Worm (Caenorhabditis elegans): Measurements from ENCODE around the gene arrd-11.

The arrd-11 gene

DNA sequence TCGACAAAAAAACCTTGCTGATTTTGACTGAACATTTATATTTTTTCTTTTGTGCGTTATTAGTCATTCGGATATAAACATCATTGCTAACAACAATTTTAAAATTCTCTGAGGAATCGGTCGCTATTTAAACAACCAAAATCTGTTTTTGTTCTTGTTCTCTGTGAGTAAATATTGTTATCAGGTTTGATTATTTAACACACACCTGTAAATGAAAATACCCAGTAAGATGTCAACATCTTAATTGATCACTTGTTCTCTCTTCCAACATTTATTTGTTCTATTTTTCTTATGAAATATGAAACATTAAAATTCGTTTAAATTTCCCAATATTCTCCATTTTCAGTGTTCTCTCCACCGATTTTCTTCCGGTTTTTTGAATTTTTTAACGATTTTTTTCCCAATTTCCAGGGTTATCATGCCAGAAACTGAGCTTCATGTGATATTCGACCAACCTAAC is at the start of gene arrd-11:
Gene arrd-11 (plus strand): TSS at position 410 of the 460 bp plus-strand sequence.
- TF ChIP-seq nhr-21 (tag; optimal IDR thresholded peaks at IDR 0.05): no peak
- TF ChIP-seq nhr-11 (tag; optimal IDR thresholded peaks at IDR 0.05): no peak
- no peak for TF ChIP-seq zag-1 (tag; optimal IDR thresholded peaks at IDR 0.05)
- no peak for TF ChIP-seq unc-62 (GFP tag; optimal IDR thresholded peaks at IDR 0.05)
- no peak for TF ChIP-seq ztf-1 (GFP tag; conservative IDR thresholded peaks at IDR 0.05)
- TF ChIP-seq sem-4 (tag; optimal IDR thresholded peaks at IDR 0.05): no peak
- no peak for TF ChIP-seq egl-27 (tag; optimal IDR thresholded peaks at IDR 0.05)
- TF ChIP-seq nhr-77 (tag; optimal IDR thresholded peaks at IDR 0.05): no peak
- no peak for TF ChIP-seq nhr-12 (tag; optimal IDR thresholded peaks at IDR 0.05)
- no peak for TF ChIP-seq mab-5 (tag; optimal IDR thresholded peaks at IDR 0.05)
- TF ChIP-seq nhr-10 (tag; optimal IDR thresholded peaks at IDR 0.05): no peak
- TF ChIP-seq elt-3 (tag; optimal IDR thresholded peaks at IDR 0.05): no peak
- TF ChIP-seq C34F6.9 (tag; optimal IDR thresholded peaks at IDR 0.05): no peak
- no peak for TF ChIP-seq gmeb-1 (tag; optimal IDR thresholded peaks at IDR 0.05)
- TF ChIP-seq dmd-4 (tag; optimal IDR thresholded peaks at IDR 0.05): no peak

DNA sequence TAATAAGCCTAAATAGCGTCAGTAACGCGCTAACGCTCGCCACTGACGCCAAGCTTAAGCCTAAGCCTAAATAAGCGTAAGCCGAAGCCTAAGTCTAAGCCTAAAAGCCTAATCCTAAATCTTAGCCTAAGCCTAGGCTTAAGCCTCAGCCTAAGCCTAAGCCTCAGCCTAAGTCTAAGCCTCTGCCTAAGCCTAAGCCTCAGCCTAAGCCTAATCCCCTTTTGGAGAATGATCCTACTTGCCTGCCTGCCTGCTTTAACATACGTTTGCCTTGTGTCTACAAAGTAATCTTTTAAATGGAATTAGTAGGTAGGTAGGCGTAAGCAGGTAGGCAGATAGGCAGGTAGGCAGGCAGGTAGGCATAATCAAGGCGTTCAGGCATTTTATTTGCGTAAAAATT is 47.9 kb upstream of the arrd-11 start:
- TF ChIP-seq unc-62 (GFP tag; optimal IDR thresholded peaks at IDR 0.05): no peak
- no peak for TF ChIP-seq peb-1 (tag; optimal IDR thresholded peaks at IDR 0.05)
- no peak for TF ChIP-seq nhr-77 (tag; optimal IDR thresholded peaks at IDR 0.05)
- TF ChIP-seq mdl-1 (tag; optimal IDR thresholded peaks at IDR 0.05): no peak
- TF ChIP-seq alr-1 (tag; optimal IDR thresholded peaks at IDR 0.05): no peak

DNA sequence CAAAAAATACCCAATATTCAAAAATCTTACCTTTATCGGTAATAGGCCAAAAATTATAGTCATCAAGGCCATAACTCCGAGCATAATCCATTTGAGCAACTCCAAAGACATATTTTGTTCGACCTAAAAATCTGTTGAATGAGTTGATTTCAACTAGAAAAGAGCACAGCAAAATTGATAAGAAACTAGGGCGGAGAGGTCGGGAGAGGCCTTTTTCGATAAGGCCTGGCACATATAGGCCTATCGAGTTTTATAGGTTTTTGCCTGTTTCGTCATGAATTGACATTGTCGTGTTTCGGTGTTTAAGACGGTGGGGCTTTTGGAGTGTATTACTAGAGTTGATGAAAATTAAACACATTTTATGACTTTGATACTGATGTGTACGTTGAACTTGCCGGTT is 47.5 kb upstream of the arrd-11 start, which contains the start of gene zipt-2.3:
Gene zipt-2.3 (minus strand): TSS at position 147 of the 400 bp plus-strand sequence.
- TF ChIP-seq crh-2 (tag; optimal IDR thresholded peaks at IDR 0.05) (peak; percentile 21), fos-1 (tag; optimal IDR thresholded peaks at IDR 0.05) (peak; percentile 38), nhr-21 (tag; optimal IDR thresholded peaks at IDR 0.05) (no peak)

DNA sequence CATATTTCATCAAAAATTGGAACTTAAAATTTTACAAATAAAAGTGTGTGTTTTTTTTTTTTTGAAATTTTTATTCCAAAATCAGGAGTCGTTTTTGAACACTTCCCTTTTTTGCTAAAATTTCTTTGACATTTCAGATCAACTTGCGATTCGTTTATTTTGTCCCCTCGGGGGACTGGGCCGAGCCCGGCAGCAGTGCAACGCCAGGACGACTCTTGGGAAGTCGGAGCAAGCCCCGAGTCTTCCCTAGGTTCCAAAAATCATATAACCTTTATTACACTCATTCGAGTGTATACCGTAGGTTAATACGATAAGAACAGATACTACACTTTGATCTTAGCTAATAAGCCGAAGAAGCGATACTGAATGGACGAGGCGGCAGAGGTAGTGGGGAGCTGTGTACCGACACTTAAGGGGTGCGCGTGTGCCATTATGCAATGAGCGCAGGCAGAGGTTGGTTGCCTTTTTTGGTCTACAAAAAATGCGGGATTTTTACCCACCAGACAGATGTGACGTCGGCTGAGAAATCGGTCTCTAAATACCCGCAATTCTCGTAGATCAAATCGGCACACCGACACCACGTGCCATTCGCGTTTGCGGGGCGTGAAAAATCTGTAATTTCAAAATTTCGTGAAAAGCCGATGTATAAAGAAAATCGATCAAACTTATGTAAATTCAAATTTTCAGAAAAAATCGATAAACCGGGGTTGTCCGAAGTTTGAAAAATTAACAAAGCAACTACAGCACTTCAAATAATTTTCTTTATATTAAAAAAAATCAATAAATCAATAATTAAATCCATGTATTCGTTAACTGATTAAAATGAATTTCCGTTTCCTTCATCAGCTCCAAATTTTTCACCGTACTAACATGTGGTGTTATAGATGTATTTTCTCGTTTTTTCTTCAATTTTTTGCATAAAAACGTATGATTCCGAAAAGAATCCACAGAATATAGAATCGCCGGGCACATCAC is 45.5 kb upstream of the arrd-11 start:
- TF ChIP-seq lsy-2 (tag; optimal IDR thresholded peaks at IDR 0.05) (no peak), C34F6.9 (tag; optimal IDR thresholded peaks at IDR 0.05) (no peak), crh-2 (tag; optimal IDR thresholded peaks at IDR 0.05) (no peak), egl-27 (tag; optimal IDR thresholded peaks at IDR 0.05) (no peak), alr-1 (tag; optimal IDR thresholded peaks at IDR 0.05) (no peak), nhr-11 (tag; optimal IDR thresholded peaks at IDR 0.05) (no peak), lin-11 (tag; optimal IDR thresholded peaks at IDR 0.05) (no peak), sem-4 (tag; optimal IDR thresholded peaks at IDR 0.05) (no peak), nhr-237 (tag; optimal IDR thresholded peaks at IDR 0.05) (no peak), ztf-1 (GFP tag; conservative IDR thresholded peaks at IDR 0.05) (no peak), nhr-77 (tag; optimal IDR thresholded peaks at IDR 0.05) (no peak), snpc-4 (tag; optimal IDR thresholded peaks at IDR 0.05) (no peak), mbf-1 (tag; optimal IDR thresholded peaks at IDR 0.05) (no peak), ceh-16 (tag; optimal IDR thresholded peaks at IDR 0.05) (no peak), nhr-12 (tag; optimal IDR thresholded peaks at IDR 0.05) (no peak), nhr-6 (tag; optimal IDR thresholded peaks at IDR 0.05) (no peak), ztf-4 (tag; optimal IDR thresholded peaks at IDR 0.05) (no peak), dmd-4 (tag; optimal IDR thresholded peaks at IDR 0.05) (no peak), mab-5 (tag; optimal IDR thresholded peaks at IDR 0.05) (no peak), skn-1 (tag; optimal IDR thresholded peaks at IDR 0.05) (no peak)

DNA sequence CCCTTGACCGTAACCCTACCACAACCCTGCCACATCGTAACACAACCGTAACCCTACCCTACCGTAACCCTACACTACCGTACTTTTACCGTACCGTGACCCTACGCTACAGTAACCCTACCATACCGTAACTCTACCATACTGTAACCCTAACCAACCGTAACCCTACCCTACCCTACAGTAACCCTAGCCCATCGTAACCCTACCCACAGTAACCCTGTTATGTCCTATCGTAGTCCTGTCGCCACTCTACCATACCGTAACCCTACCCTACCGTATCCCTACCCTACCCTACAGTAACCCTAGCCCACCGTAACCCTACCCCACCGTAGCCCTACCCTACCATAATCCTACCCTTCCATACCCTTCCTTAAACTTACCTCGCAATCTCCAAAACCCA is 42.6 kb upstream of the arrd-11 start:
- TF ChIP-seq mbf-1 (tag; optimal IDR thresholded peaks at IDR 0.05): no peak
- TF ChIP-seq nhr-77 (tag; optimal IDR thresholded peaks at IDR 0.05): no peak
- TF ChIP-seq nhr-23 (tag; optimal IDR thresholded peaks at IDR 0.05): no peak
- TF ChIP-seq unc-62 (GFP tag; optimal IDR thresholded peaks at IDR 0.05): no peak
- no peak for TF ChIP-seq sma-9 (GFP tag; optimal IDR thresholded peaks at IDR 0.05)
- no peak for TF ChIP-seq sma-9 (tag; optimal IDR thresholded peaks at IDR 0.05)
- no peak for TF ChIP-seq snpc-4 (tag; optimal IDR thresholded peaks at IDR 0.05)
- no peak for TF ChIP-seq nhr-25 (tag; optimal IDR thresholded peaks at IDR 0.05)
- TF ChIP-seq elt-3 (tag; optimal IDR thresholded peaks at IDR 0.05): no peak
- no peak for TF ChIP-seq peb-1 (tag; optimal IDR thresholded peaks at IDR 0.05)
- no peak for TF ChIP-seq zag-1 (tag; optimal IDR thresholded peaks at IDR 0.05)
- TF ChIP-seq nhr-237 (tag; optimal IDR thresholded peaks at IDR 0.05): no peak
- no peak for TF ChIP-seq egl-27 (tag; optimal IDR thresholded peaks at IDR 0.05)
- TF ChIP-seq aly-2 (tag; optimal IDR thresholded peaks at IDR 0.05): no peak
- TF ChIP-seq skn-1 (tag; optimal IDR thresholded peaks at IDR 0.05): no peak

All from whole organism, L2 larva.